Comparison of ENCODE assay signal across 2 worm cellular contexts in genomic region chrX:4294957-4295356, ce11.
TF ChIP-seq lines count a peak whose summit lies in the region.

No protein-coding gene starts in this region.

TF ChIP-seq in whole organism, L1 larva, 84 proteins besides CTCF, POLR2A, EP300 and RAD21 (continued from another document):
- TF ChIP-seq snu-23 (GFP tag; optimal IDR thresholded peaks at IDR 0.05; lab: Kevin White, UChicago) (peak; percentile 38), F16B12.6 (tag; optimal IDR thresholded peaks at IDR 0.05; lab: Kevin White, UChicago) (no peak), lin-14 (GFP tag; optimal IDR thresholded peaks at IDR 0.05; lab: Kevin White, UChicago) (peak; percentile 59), nhr-19 (GFP tag; conservative IDR thresholded peaks at IDR 0.05; lab: Robert Waterston, UW) (peak; percentile 48)

TF ChIP-seq in whole organism, L4 larva, 104 proteins besides CTCF, POLR2A, EP300 and RAD21 (continued from another document):
- TF ChIP-seq set-16 (GFP tag; IDR thresholded peaks at IDR 0.05; lab: Robert Waterston, UW) (no peak), mep-1 (tag; optimal IDR thresholded peaks at IDR 0.05; lab: Kevin White, UChicago) (peak; percentile 32), fkh-10 (GFP tag; optimal IDR thresholded peaks at IDR 0.05; lab: Kevin White, UChicago) (peak; percentile 27)
TF ChIP-seq in whole organism, L4 larva: peak in this region for 6.
